Worm (Caenorhabditis elegans): ENCODE results near the gene dyn-1.

ce11 chrX:15564338-15564737 lies 4.4 kb upstream of the dyn-1 start:
- TF ChIP-seq aly-2 (tag; optimal IDR thresholded peaks at IDR 0.05) (no peak), unc-55 (GFP tag; optimal IDR thresholded peaks at IDR 0.05) (peak; percentile 40), dmd-4 (tag; optimal IDR thresholded peaks at IDR 0.05) (no peak), ceh-82 (tag; optimal IDR thresholded peaks at IDR 0.05) (no peak), unc-39 (tag; optimal IDR thresholded peaks at IDR 0.05) (no peak), R02D3.7 (tag; optimal IDR thresholded peaks at IDR 0.05) (no peak), lin-39 (tag; optimal IDR thresholded peaks at IDR 0.05) (peak; percentile 40), fos-1 (tag; optimal IDR thresholded peaks at IDR 0.05) (no peak), ZK546.5 (tag; optimal IDR thresholded peaks at IDR 0.05) (no peak), unc-62 (GFP tag; optimal IDR thresholded peaks at IDR 0.05) (no peak), nhr-129 (tag; optimal IDR thresholded peaks at IDR 0.05) (peak; percentile 46), elt-3 (tag; optimal IDR thresholded peaks at IDR 0.05) (no peak)

Measured in whole organism, L2 larva.